Worm (Caenorhabditis elegans): ENCODE results near the gene zig-8.

Gene zig-8

ce11 chrIII:13164902-13165301 is 45.3 kb downstream of the zig-8 start:
- TF ChIP-seq F13C5.2 (tag; optimal IDR thresholded peaks at IDR 0.05) (no peak), sea-1 (GFP tag; conservative IDR thresholded peaks at IDR 0.05) (no peak), tbx-37 (GFP tag; conservative IDR thresholded peaks at IDR 0.05) (no peak)

ce11 chrIII:13169464-13169966 is 49.9 kb downstream of the zig-8 start, which contains the start of the genes snpc-1.2 and Y39E4B.5:
TSS of gene snpc-1.2 (minus strand) at chrIII:13169541.
TSS of gene Y39E4B.5 (plus strand) at chrIII:13169916.
- TF ChIP-seq tra-4 (tag; optimal IDR thresholded peaks at IDR 0.05) (no peak), hnd-1 (tag; optimal IDR thresholded peaks at IDR 0.05) (no peak), F13C5.2 (tag; optimal IDR thresholded peaks at IDR 0.05) (no peak), hmbx-1 (tag; optimal IDR thresholded peaks at IDR 0.05) (no peak), sea-1 (GFP tag; conservative IDR thresholded peaks at IDR 0.05) (no peak), ama-1 (optimal IDR thresholded peaks at IDR 0.05) (no peak), flt-1 (GFP tag; IDR thresholded peaks at IDR 0.05) (no peak), aly-1 (tag; optimal IDR thresholded peaks at IDR 0.05) (no peak), B0310.2 (tag; optimal IDR thresholded peaks at IDR 0.05) (no peak), ceh-13 (GFP tag; optimal IDR thresholded peaks at IDR 0.05) (no peak), ceh-36 (tag; optimal IDR thresholded peaks at IDR 0.05) (no peak), ets-7 (tag; optimal IDR thresholded peaks at IDR 0.05) (no peak), tbx-37 (GFP tag; conservative IDR thresholded peaks at IDR 0.05) (no peak)

- TF ChIP-seq ceh-13 (GFP tag; optimal IDR thresholded peaks at IDR 0.05) (no peak), ama-1 (optimal IDR thresholded peaks at IDR 0.05) (no peak), F13C5.2 (tag; optimal IDR thresholded peaks at IDR 0.05) (no peak), tbx-11 (GFP tag; IDR thresholded peaks at IDR 0.05) (no peak), ceh-36 (tag; optimal IDR thresholded peaks at IDR 0.05) (no peak), ets-7 (tag; optimal IDR thresholded peaks at IDR 0.05) (no peak), tbx-37 (GFP tag; conservative IDR thresholded peaks at IDR 0.05) (no peak), flt-1 (GFP tag; IDR thresholded peaks at IDR 0.05) (no peak), hnd-1 (tag; optimal IDR thresholded peaks at IDR 0.05) (no peak), hmg-4 (GFP tag; optimal IDR thresholded peaks at IDR 0.05) (no peak), B0310.2 (tag; optimal IDR thresholded peaks at IDR 0.05) (no peak), sea-1 (GFP tag; conservative IDR thresholded peaks at IDR 0.05) (no peak)
Observed at ce11 chrIII:13173687-13174086, 54.1 kb downstream of the zig-8 start.

DNA sequence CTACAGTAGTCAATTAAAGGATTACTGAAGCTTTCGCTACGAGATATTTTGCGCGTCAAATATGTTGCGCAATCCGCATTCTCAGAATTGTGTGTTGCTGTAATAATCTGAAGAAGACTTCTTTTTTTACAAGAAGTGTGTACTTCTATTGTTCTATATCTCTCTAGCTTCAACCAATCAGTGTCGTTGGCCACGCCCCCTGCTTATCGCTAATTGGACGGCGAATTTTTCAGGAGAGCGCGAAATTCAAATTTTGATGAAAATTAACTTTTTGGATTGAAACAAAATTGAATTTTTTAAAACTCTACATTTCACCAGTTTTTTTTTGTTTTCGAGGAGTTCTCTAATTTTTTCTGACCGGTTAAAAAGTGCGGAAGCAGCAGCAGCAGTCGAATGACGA is 57.3 kb downstream of the zig-8 start:
- TF ChIP-seq sea-1 (GFP tag; conservative IDR thresholded peaks at IDR 0.05), result no peak
- TF ChIP-seq tbx-37 (GFP tag; conservative IDR thresholded peaks at IDR 0.05), result no peak
- no peak for TF ChIP-seq ets-7 (tag; optimal IDR thresholded peaks at IDR 0.05)
- TF ChIP-seq ama-1 (optimal IDR thresholded peaks at IDR 0.05), result no peak
- TF ChIP-seq F13C5.2 (tag; optimal IDR thresholded peaks at IDR 0.05), result no peak
- no peak for TF ChIP-seq scrt-1 (GFP tag; IDR thresholded peaks at IDR 0.05)

DNA sequence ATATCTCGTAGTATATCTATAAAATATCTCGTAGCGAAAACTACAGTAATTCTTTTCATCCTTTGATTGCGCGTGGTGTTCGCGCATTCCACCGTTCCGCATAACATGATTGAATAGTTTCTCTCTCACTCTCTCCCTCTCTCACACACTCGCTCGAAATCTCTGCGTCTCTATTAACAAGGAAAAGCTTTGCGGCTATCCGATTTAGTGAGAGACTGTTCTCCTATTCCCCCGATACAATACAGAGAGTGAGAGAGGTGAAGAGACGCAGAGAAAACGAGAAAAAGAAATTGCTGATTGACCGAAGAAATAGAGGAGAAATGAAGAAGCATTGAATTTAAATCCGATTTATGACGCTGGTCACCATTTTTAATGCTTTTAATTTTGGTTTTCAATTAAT is 62.4 kb downstream of the zig-8 start:
- TF ChIP-seq F13C5.2 (tag; optimal IDR thresholded peaks at IDR 0.05), result peak; percentile 13
- TF ChIP-seq hnd-1 (tag; optimal IDR thresholded peaks at IDR 0.05), result no peak
- TF ChIP-seq hmg-4 (GFP tag; optimal IDR thresholded peaks at IDR 0.05), result peak; percentile 14

All from whole organism, early embryonic.